Fruit fly (Drosophila melanogaster): ENCODE data around the gene Mst27D.

Mst27D gene

DNA sequence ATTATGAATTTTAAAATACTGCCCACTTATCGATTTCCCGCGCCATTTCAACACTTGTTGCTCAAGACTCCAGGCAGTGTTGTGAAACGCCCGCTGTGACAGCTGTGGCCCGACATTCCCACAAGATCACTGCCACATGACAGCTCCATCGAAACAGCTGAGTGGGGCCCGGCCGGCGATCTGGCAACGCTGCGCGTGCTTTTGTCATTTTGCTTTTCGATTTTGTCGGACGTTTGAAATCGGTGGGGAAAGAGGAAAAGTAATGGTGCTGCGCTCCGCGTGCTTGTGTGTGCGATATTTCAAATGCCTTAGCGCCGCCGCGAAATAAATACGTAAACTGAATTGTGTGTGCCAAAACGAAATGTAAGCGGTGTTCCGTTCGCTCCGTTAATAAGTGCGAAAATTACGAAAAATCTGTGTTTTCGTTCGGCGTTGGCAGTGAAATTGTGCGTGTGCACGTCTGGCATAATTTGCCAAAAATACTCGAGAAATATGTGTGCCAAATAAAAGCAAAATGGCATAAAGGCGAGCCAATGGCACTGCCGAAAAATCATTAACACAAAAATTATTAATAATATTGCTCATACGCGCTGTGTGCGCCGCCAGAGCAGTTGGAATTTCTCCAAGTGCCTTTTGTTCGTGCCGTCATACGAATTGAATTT, 18.4 kb downstream of the Mst27D start (continued):
- TF ChIP-seq Mrtf (GFP tag; IDR thresholded peaks at IDR 0.05): peak; percentile 65; the same call in 2 of the 3 replicates
- no peak for TF ChIP-seq CG17612 (GFP tag; IDR thresholded peaks at IDR 0.05)
- peak; percentile 8 for TF ChIP-seq Hey (tag; optimal IDR thresholded peaks at IDR 0.05)
- peak; percentile 17 for TF ChIP-seq Oli (tag; optimal IDR thresholded peaks at IDR 0.05)
- TF ChIP-seq twi (tag; optimal IDR thresholded peaks at IDR 0.05): peak; percentile 39
- no peak for TF ChIP-seq CG4404 (GFP tag; IDR thresholded peaks at IDR 0.05)
- no peak for TF ChIP-seq Hsf (GFP tag; optimal IDR thresholded peaks at IDR 0.05)
- peak; percentile 66 for TF ChIP-seq Adf1 (GFP tag; IDR thresholded peaks at IDR 0.05)
- peak; percentile 51 for TF ChIP-seq CG4617 (GFP tag; optimal IDR thresholded peaks at IDR 0.05; ENCODE audit: borderline replicate concordance)
- TF ChIP-seq trh (GFP tag; optimal IDR thresholded peaks at IDR 0.05): no peak
- TF ChIP-seq dmrt11E (tag; optimal IDR thresholded peaks at IDR 0.05): no peak
- no peak for TF ChIP-seq C15 (GFP tag; IDR thresholded peaks at IDR 0.05)
- no peak for TF ChIP-seq ro (GFP tag; IDR thresholded peaks at IDR 0.05)
- peak; percentile 82 for TF ChIP-seq Rfx (GFP tag; IDR thresholded peaks at IDR 0.05)
- TF ChIP-seq gcm (GFP tag; optimal IDR thresholded peaks at IDR 0.05): peak; percentile 12
- peak; percentile 38 for TF ChIP-seq repo (GFP tag; optimal IDR thresholded peaks at IDR 0.05)
- TF ChIP-seq da (GFP tag; optimal IDR thresholded peaks at IDR 0.05): no peak
- TF ChIP-seq pnt (GFP tag; optimal IDR thresholded peaks at IDR 0.05): no peak
- no peak for TF ChIP-seq salm (tag; optimal IDR thresholded peaks at IDR 0.05)
- peak; percentile 34 for TF ChIP-seq vfl (GFP tag; optimal IDR thresholded peaks at IDR 0.05)
- TF ChIP-seq gce (GFP tag; IDR thresholded peaks at IDR 0.05): no peak; the same call in 2 of the 3 replicates
- TF ChIP-seq yki (optimal IDR thresholded peaks at IDR 0.05): no peak
- TF ChIP-seq gcm2 (GFP tag; optimal IDR thresholded peaks at IDR 0.05): peak; percentile 22
- TF ChIP-seq Hmx (GFP tag; optimal IDR thresholded peaks at IDR 0.05): no peak
- TF ChIP-seq Neu2 (GFP tag; optimal IDR thresholded peaks at IDR 0.05; ENCODE audit: borderline replicate concordance): no peak
- peak; percentile 55 for TF ChIP-seq knrl (GFP tag; IDR thresholded peaks at IDR 0.05; ENCODE audit: partially characterized antibody)
- TF ChIP-seq Gug (GFP tag; IDR thresholded peaks at IDR 0.05): peak; percentile 59; the same call in 3 of the 4 replicates
- TF ChIP-seq CG18011 (GFP tag; optimal IDR thresholded peaks at IDR 0.05): no peak
- no peak for TF ChIP-seq CG7271 (tag; optimal IDR thresholded peaks at IDR 0.05)
- peak in 1 of 2 experiments; percentile 2 for TF ChIP-seq tll (GFP tag; optimal IDR thresholded peaks at IDR 0.05)
- peak; percentile 92; the same call in 2 of the 4 replicates for TF ChIP-seq chinmo (GFP tag; IDR thresholded peaks at IDR 0.05; ENCODE audit: partially characterized antibody)
- peak; percentile 47 for TF ChIP-seq ems (GFP tag; optimal IDR thresholded peaks at IDR 0.05)
- TF ChIP-seq org-1 (GFP tag; optimal IDR thresholded peaks at IDR 0.05): peak; percentile 47
- 0 out of 2 replicates have a peak, but pooled peaks have one; percentile 6 for TF ChIP-seq CG10321 (GFP tag; IDR thresholded peaks at IDR 0.05)
- TF ChIP-seq Camta (GFP tag; optimal IDR thresholded peaks at IDR 0.05): no peak
- peak; percentile 9 for TF ChIP-seq CG3995 (GFP tag; optimal IDR thresholded peaks at IDR 0.05)
- TF ChIP-seq Lim3 (GFP tag; IDR thresholded peaks at IDR 0.05): no peak
- no peak for TF ChIP-seq Bteb2 (GFP tag; optimal IDR thresholded peaks at IDR 0.05)
- TF ChIP-seq Dref (GFP tag; IDR thresholded peaks at IDR 0.05): peak; percentile 89
- no peak for TF ChIP-seq CG1647 (GFP tag; optimal IDR thresholded peaks at IDR 0.05)
- TF ChIP-seq Doc2 (GFP tag; IDR thresholded peaks at IDR 0.05): no peak
- TF ChIP-seq fd96Cb (tag; optimal IDR thresholded peaks at IDR 0.05): peak; percentile 16
- peak; percentile 12 for TF ChIP-seq CG12104 (GFP tag; optimal IDR thresholded peaks at IDR 0.05)
- TF ChIP-seq zen (tag; optimal IDR thresholded peaks at IDR 0.05): no peak
- TF ChIP-seq CG4707 (GFP tag; optimal IDR thresholded peaks at IDR 0.05): peak; percentile 13
- TF ChIP-seq prd (optimal IDR thresholded peaks at IDR 0.05): no peak
- TF ChIP-seq prd (GFP tag; IDR thresholded peaks at IDR 0.05): peak; percentile 55; the same call in 2 of the 3 replicates
- TF ChIP-seq amos (GFP tag; IDR thresholded peaks at IDR 0.05; ENCODE audit: partially characterized antibody): peak; percentile 68; the same call in 1 of the 2 replicates
- peak; percentile 68 for TF ChIP-seq CG16813 (GFP tag; IDR thresholded peaks at IDR 0.05; ENCODE audit: partially characterized antibody)
- TF ChIP-seq CG2202 (tag; optimal IDR thresholded peaks at IDR 0.05): peak; percentile 11

Measured in whole organism, embryonic.